Worm (Caenorhabditis elegans): ENCODE measurements around the gene mrpl-50.

mrpl-50 gene

ce11 chrII:8969251-8970183 is 39.9 kb downstream of the mrpl-50 start, which contains the start of the genes szy-20 and C18E9.5 (continued):
- TF ChIP-seq nhr-41 (GFP tag; IDR thresholded peaks at IDR 0.05), result no peak
- TF ChIP-seq ceh-28 (tag; optimal IDR thresholded peaks at IDR 0.05), result no peak
- TF ChIP-seq ceh-82 (tag; optimal IDR thresholded peaks at IDR 0.05), result no peak
- TF ChIP-seq F49E8.2 (tag; optimal IDR thresholded peaks at IDR 0.05; ENCODE audit: borderline replicate concordance), result peak; percentile 32
- TF ChIP-seq mxl-3 (GFP tag; optimal IDR thresholded peaks at IDR 0.05), result no peak
- TF ChIP-seq ceh-44 (GFP tag; IDR thresholded peaks at IDR 0.05), result no peak
- peak; percentile 56; the same call in 1 of the 2 replicates for TF ChIP-seq arid-1 (GFP tag; conservative IDR thresholded peaks at IDR 0.05)

ce11 chrII:8973516-8974043 is 43.9 kb downstream of the mrpl-50 start, which contains the start of gene tomm-40:
Gene tomm-40, minus strand, starts transcription at chrII:8973566.
- no peak for TF ChIP-seq lin-1 (GFP tag; IDR thresholded peaks at IDR 0.05)
- peak; percentile 44 for TF ChIP-seq dpl-1 (GFP tag; optimal IDR thresholded peaks at IDR 0.05)
- TF ChIP-seq spr-1 (tag; optimal IDR thresholded peaks at IDR 0.05), result no peak
- no peak for TF ChIP-seq set-16 (GFP tag; IDR thresholded peaks at IDR 0.05)
- TF ChIP-seq hlh-11 (tag; optimal IDR thresholded peaks at IDR 0.05), result no peak
- peak; percentile 94 for TF ChIP-seq T20F7.1 (GFP tag; optimal IDR thresholded peaks at IDR 0.05)
- no peak for TF ChIP-seq pha-4 (GFP tag; IDR thresholded peaks at IDR 0.05)
- TF ChIP-seq pha-4 (tag; optimal IDR thresholded peaks at IDR 0.05), result no peak
- TF ChIP-seq aly-2 (tag; optimal IDR thresholded peaks at IDR 0.05), result no peak

Data from whole organism, L4 larva.